Worm (Caenorhabditis elegans): ENCODE results near the gene sri-34.

DNA sequence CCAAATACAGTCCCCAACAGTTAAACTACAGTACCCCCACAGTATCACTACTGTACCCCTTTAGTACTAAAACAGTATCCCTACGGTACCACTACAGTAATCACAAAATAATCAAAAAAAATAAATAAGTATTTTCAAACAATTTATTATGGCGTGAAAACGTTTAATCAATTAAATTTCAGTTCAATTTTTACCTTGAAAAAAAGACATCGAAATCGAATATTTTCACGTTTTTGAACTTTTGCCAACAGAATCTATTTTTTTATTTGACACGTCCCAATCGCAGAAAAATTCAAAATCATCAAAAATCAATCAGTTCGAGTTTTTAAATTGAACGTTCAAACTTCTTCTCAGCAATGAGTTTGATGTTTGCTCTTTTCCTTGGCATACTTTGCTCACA lies 45.0 kb downstream of the sri-34 start, which contains the start of gene clec-123:
- TF ChIP-seq nfya-1 (tag; optimal IDR thresholded peaks at IDR 0.05; ENCODE audit: insufficient read depth) (no peak), nhr-237 (tag; optimal IDR thresholded peaks at IDR 0.05) (no peak), elt-1 (tag; optimal IDR thresholded peaks at IDR 0.05) (no peak), nhr-67 (tag; optimal IDR thresholded peaks at IDR 0.05) (no peak), mdl-1 (tag; optimal IDR thresholded peaks at IDR 0.05) (no peak), ZK546.5 (tag; optimal IDR thresholded peaks at IDR 0.05) (no peak), nhr-12 (tag; optimal IDR thresholded peaks at IDR 0.05) (no peak), ama-1 (optimal IDR thresholded peaks at IDR 0.05) (no peak), nhr-43 (tag; optimal IDR thresholded peaks at IDR 0.05; ENCODE audit: poor library complexity, severe bottlenecking) (no peak), elt-2 (tag; optimal IDR thresholded peaks at IDR 0.05) (no peak), fkh-2 (tag; optimal IDR thresholded peaks at IDR 0.05) (no peak), ceh-82 (tag; optimal IDR thresholded peaks at IDR 0.05) (no peak), aly-2 (tag; optimal IDR thresholded peaks at IDR 0.05) (no peak), lin-15B (tag; optimal IDR thresholded peaks at IDR 0.05) (no peak)
